Worm (Caenorhabditis elegans) whole organism, young adult: Measurements from ENCODE around the gene gst-9.
"Not testable (repeated sequence)": the region's sequence is repeated elsewhere in the genome, so short reads cannot be mapped to it uniquely, and the experiment has no call there.

Experiments
- aptf-3 ChIP-seq: fragments of 200-800 bp; sonication (Bioruptor generic); IDR thresholded peaks from 2 replicates; pipeline ENCODE4 v1.3.6; 2022; ENCODE audit warnings: missing genetic modification characterization, missing compliant biosample characterization
- efl-1 ChIP-seq: fragments of 150-350 bp; optimal IDR thresholded peaks from 2 replicates; lab custom pipeline; 2014; ENCODE audit warnings: missing biosample characterization, missing genetic modification reagents, missing genetic modification characterization
- fkh-3 ChIP-seq: sonication (generic microtip); optimal IDR thresholded peaks from 2 replicates; lab custom pipeline; 2016; ENCODE audit warnings: mild to moderate bottlenecking, missing genetic modification characterization, missing compliant biosample characterization
- mel-28 ChIP-seq: sonication (generic microtip); optimal IDR thresholded peaks from 2 replicates; lab custom pipeline; 2016; ENCODE audit warnings: borderline replicate concordance, mild to moderate bottlenecking, missing genetic modification characterization, missing compliant biosample characterization
- snpc-1.1 ChIP-seq: sonication (generic microtip); optimal IDR thresholded peaks from 2 replicates; lab custom pipeline; 2017; ENCODE audit warnings: missing genetic modification characterization, mild to moderate bottlenecking, missing compliant biosample characterization, antibody characterized with exemption, moderate library complexity, missing genotype, missing genetic modification reagents; ENCODE audit not compliant: insufficient read depth
- ztf-3 ChIP-seq: fragments of 200-800 bp; sonication (Bioruptor generic); optimal IDR thresholded peaks from 2 replicates; lab custom pipeline; 2018; ENCODE audit warnings: mild to moderate bottlenecking, missing genetic modification characterization, missing compliant biosample characterization

- not testable (repeated sequence) for TF ChIP-seq efl-1 (GFP tag; lab: Kevin White, UChicago); mel-28; aptf-3 (GFP tag; lab: Robert Waterston, UW); ztf-3; snpc-1.1 (tag; lab: Kevin White, UChicago); fkh-3
Measured at ce11 chrII:4842143-4842658, 49.2 kb upstream of the gst-9 start, which contains the start of the genes T23B7.2 and nspd-4.
